Fruit fly (Drosophila melanogaster): ENCODE results near the gene CG14187.

dm6 chr3L:20103777-20104542 is 8.7 kb downstream of the CG14187 start, which contains the start of gene CG14186:
- TF ChIP-seq CTCF (optimal IDR thresholded peaks at IDR 0.05) = peak; percentile 71 to 74
- no peak for TF ChIP-seq CG8478 (optimal IDR thresholded peaks at IDR 0.05)

Measured in S2 (cell line).